Worm (Caenorhabditis elegans) whole organism, L3 larva: Measurements from ENCODE around the gene C27A2.8.

Experiments
- aly-2 ChIP-seq: fragments of 150-350 bp; optimal IDR thresholded peaks from 2 replicates; lab custom pipeline; 2014; ENCODE audit warnings: missing biosample characterization, missing genetic modification characterization
- ceh-16 ChIP-seq: sonication (generic microtip); optimal IDR thresholded peaks from 2 replicates; lab custom pipeline; 2017; ENCODE audit warnings: missing biosample characterization, missing genetic modification characterization
- ceh-28 ChIP-seq: fragments of 150-350 bp; optimal IDR thresholded peaks from 2 replicates; lab custom pipeline; 2014; ENCODE audit warnings: missing biosample characterization, missing genetic modification reagents, missing genetic modification characterization
- ceh-82 ChIP-seq: fragments of 150-350 bp; optimal IDR thresholded peaks from 2 replicates; lab custom pipeline; 2014; ENCODE audit warnings: missing biosample characterization, missing genetic modification characterization
- ceh-9 ChIP-seq: sonication (generic microtip); optimal IDR thresholded peaks from 2 replicates; lab custom pipeline; 2018; ENCODE audit warnings: missing biosample characterization, missing genetic modification characterization
- daf-12 ChIP-seq: fragments of 150-350 bp; optimal IDR thresholded peaks from 2 replicates; lab custom pipeline; 2014; ENCODE audit warnings: missing biosample characterization, missing genetic modification reagents, missing genetic modification characterization
- egl-27 ChIP-seq: sonication (generic microtip); optimal IDR thresholded peaks from 4 replicates; lab custom pipeline; 2017; ENCODE audit warnings: missing biosample characterization, missing genetic modification reagents, missing genetic modification characterization
- egl-5 ChIP-seq: fragments of 150-350 bp; optimal IDR thresholded peaks from 2 replicates; lab custom pipeline; 2017; ENCODE audit warnings: missing biosample characterization, missing genetic modification reagents, missing genetic modification characterization, inconsistent platforms
- elt-1 ChIP-seq: fragments of 150-350 bp; optimal IDR thresholded peaks from 2 replicates; lab custom pipeline; 2014; ENCODE audit warnings: missing biosample characterization, missing genetic modification characterization
- elt-2 ChIP-seq: sonication (generic microtip); optimal IDR thresholded peaks from 2 replicates; lab custom pipeline; 2016; ENCODE audit warnings: missing genetic modification reagents, mild to moderate bottlenecking, missing genetic modification characterization, missing compliant biosample characterization
- elt-3 ChIP-seq, 3 experiments: fragments of 150-350 bp in 1 of 3; sonication (generic microtip) in 2 of 3; optimal IDR thresholded peaks; 2 replicates in 2 of 3; 4 replicates in 1 of 3; lab custom pipeline; 2014 to 2017; ENCODE audit warnings: missing biosample characterization in 3 of 3, missing genetic modification characterization in 3 of 3
- eor-1 ChIP-seq, 2 experiments: fragments of 150-350 bp; optimal IDR thresholded peaks; 2 replicates each; lab custom pipeline; 2014 to 2018; ENCODE audit warnings: missing biosample characterization in 2 of 2, missing genetic modification characterization in 2 of 2
- fkh-10 ChIP-seq: sonication (generic microtip); optimal IDR thresholded peaks from 2 replicates; lab custom pipeline; 2017; ENCODE audit warnings: missing biosample characterization, missing genetic modification reagents, missing genetic modification characterization
- fkh-2 ChIP-seq: fragments of 150-350 bp; optimal IDR thresholded peaks from 2 replicates; lab custom pipeline; 2014; ENCODE audit warnings: missing biosample characterization, missing genetic modification reagents, missing genetic modification characterization
- hmg-11 ChIP-seq: sonication (generic microtip); optimal IDR thresholded peaks from 2 replicates; lab custom pipeline; 2016; ENCODE audit warnings: missing genetic modification characterization, missing compliant biosample characterization
- jun-1 ChIP-seq: fragments of 150-350 bp; optimal IDR thresholded peaks from 2 replicates; lab custom pipeline; 2014; ENCODE audit warnings: missing biosample characterization, missing genetic modification reagents, missing genetic modification characterization
- lin-15B ChIP-seq: fragments of 150-350 bp; optimal IDR thresholded peaks from 2 replicates; lab custom pipeline; 2014; ENCODE audit warnings: missing biosample characterization, missing genetic modification characterization
- lin-39 ChIP-seq: fragments of 150-350 bp; optimal IDR thresholded peaks from 2 replicates; lab custom pipeline; 2018; ENCODE audit warnings: missing biosample characterization, missing genetic modification reagents, missing genetic modification characterization
- lsy-12 ChIP-seq: sonication (generic microtip); optimal IDR thresholded peaks from 2 replicates; lab custom pipeline; 2016; ENCODE audit warnings: mild to moderate bottlenecking, missing genetic modification characterization, missing compliant biosample characterization
- mdl-1 ChIP-seq: fragments of 150-350 bp; optimal IDR thresholded peaks from 2 replicates; lab custom pipeline; 2014; ENCODE audit warnings: missing biosample characterization, missing genetic modification characterization
- mml-1 ChIP-seq: fragments of 150-350 bp; sonication (generic microtip); optimal IDR thresholded peaks from 3 replicates; lab custom pipeline; 2014; ENCODE audit warnings: missing biosample characterization, missing genetic modification characterization
- nfya-1 ChIP-seq: sonication (generic microtip); optimal IDR thresholded peaks from 2 replicates; lab custom pipeline; 2017; ENCODE audit warnings: missing genetic modification characterization, mild to moderate bottlenecking, missing compliant biosample characterization, antibody characterized with exemption, moderate library complexity; ENCODE audit not compliant: insufficient read depth
- nhr-11 ChIP-seq: fragments of 150-350 bp; optimal IDR thresholded peaks from 2 replicates; lab custom pipeline; 2014; ENCODE audit warnings: missing biosample characterization, missing genetic modification characterization
- nhr-23 ChIP-seq: fragments of 150-350 bp; optimal IDR thresholded peaks from 2 replicates; lab custom pipeline; 2014; ENCODE audit warnings: missing biosample characterization, missing genetic modification reagents, missing genetic modification characterization
- nhr-25 ChIP-seq: sonication (generic microtip); optimal IDR thresholded peaks from 2 replicates; lab custom pipeline; 2017; ENCODE audit warnings: missing biosample characterization, missing genetic modification characterization
- nhr-43 ChIP-seq: sonication (generic microtip); optimal IDR thresholded peaks from 2 replicates; lab custom pipeline; 2016; ENCODE audit warnings: mild to moderate bottlenecking, missing genetic modification characterization, missing compliant biosample characterization; ENCODE audit not compliant: poor library complexity, severe bottlenecking
- nhr-76 ChIP-seq: fragments of 150-350 bp; sonication (generic microtip); optimal IDR thresholded peaks from 5 replicates; lab custom pipeline; 2014; ENCODE audit warnings: missing biosample characterization, missing genetic modification characterization
- nhr-77 ChIP-seq: fragments of 150-350 bp; optimal IDR thresholded peaks from 2 replicates; lab custom pipeline; 2014; ENCODE audit warnings: missing biosample characterization, missing genetic modification characterization
- pha-4 ChIP-seq: fragments of 150-350 bp; optimal IDR thresholded peaks from 2 replicates; lab custom pipeline; 2014; ENCODE audit warnings: missing biosample characterization, missing genetic modification reagents, missing genetic modification characterization
- pqm-1 ChIP-seq: fragments of 150-350 bp; optimal IDR thresholded peaks from 2 replicates; lab custom pipeline; 2017; ENCODE audit warnings: missing biosample characterization, missing genetic modification characterization, inconsistent platforms
- sea-2 ChIP-seq: fragments of 150-350 bp; sonication (generic microtip); optimal IDR thresholded peaks from 4 replicates; lab custom pipeline; 2014; ENCODE audit warnings: missing biosample characterization, missing genetic modification reagents, missing genetic modification characterization
- snpc-4 ChIP-seq: fragments of 150-350 bp; optimal IDR thresholded peaks from 2 replicates; lab custom pipeline; 2014; ENCODE audit warnings: missing biosample characterization, missing genetic modification characterization
- unc-39 ChIP-seq: sonication (generic microtip); optimal IDR thresholded peaks from 4 replicates; lab custom pipeline; 2017; ENCODE audit warnings: missing biosample characterization, missing genetic modification characterization
- ztf-4 ChIP-seq: fragments of 150-350 bp; optimal IDR thresholded peaks from 2 replicates; lab custom pipeline; 2014; ENCODE audit warnings: missing biosample characterization, missing genetic modification characterization

C27A2.8 gene

DNA sequence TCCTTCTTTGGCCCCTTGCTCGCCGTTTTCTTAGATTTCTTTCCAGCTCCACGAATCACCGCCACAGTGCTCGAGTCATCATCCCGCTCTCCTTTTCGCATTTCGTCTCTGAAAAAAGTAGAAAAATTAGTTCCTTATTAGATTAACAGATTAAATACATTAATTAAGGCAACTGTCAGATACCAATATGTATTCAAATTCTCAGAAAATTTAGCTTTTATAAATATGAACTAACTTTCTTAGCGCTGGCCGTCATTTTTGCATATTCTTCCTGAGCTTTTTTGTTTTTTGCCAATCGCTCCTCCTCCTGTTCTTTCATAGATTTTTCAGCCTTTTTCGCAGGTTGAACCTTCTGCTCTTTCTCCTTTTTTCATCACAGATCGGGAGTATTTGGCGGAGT lies 31.8 kb upstream of the C27A2.8 start, which contains the start of gene C04G6.6:
Gene C04G6.6, minus strand, starts transcription at position 101 of the 400 bp plus-strand sequence.
- no peak for TF ChIP-seq elt-1 (tag; lab: Kevin White, UChicago)
- no peak for TF ChIP-seq nhr-43 (tag; lab: Kevin White, UChicago)
- no peak for TF ChIP-seq eor-1 (tag; optimal IDR thresholded peaks at IDR 0.05; lab: Kevin White, UChicago)
- TF ChIP-seq ceh-9 (tag; lab: Kevin White, UChicago): no peak
- no peak for TF ChIP-seq elt-3 (tag; optimal IDR thresholded peaks at IDR 0.05; lab: Kevin White, UChicago)
- no peak for TF ChIP-seq nhr-23 (tag; lab: Kevin White, UChicago)
- no peak for TF ChIP-seq sea-2 (GFP tag; lab: Kevin White, UChicago)
- no peak for TF ChIP-seq pha-4 (tag; lab: Kevin White, UChicago)
- TF ChIP-seq nhr-76 (tag; lab: Kevin White, UChicago): no peak
- no peak for TF ChIP-seq mml-1 (tag; lab: Kevin White, UChicago)
- TF ChIP-seq ztf-4 (tag; lab: Kevin White, UChicago): no peak
- TF ChIP-seq jun-1 (tag; lab: Kevin White, UChicago): no peak
- no peak for TF ChIP-seq ceh-82 (tag; lab: Kevin White, UChicago)
- TF ChIP-seq fkh-2 (tag; lab: Kevin White, UChicago): no peak
- TF ChIP-seq hmg-11 (tag; lab: Kevin White, UChicago): no peak
- no peak for TF ChIP-seq aly-2 (tag; lab: Kevin White, UChicago)

DNA sequence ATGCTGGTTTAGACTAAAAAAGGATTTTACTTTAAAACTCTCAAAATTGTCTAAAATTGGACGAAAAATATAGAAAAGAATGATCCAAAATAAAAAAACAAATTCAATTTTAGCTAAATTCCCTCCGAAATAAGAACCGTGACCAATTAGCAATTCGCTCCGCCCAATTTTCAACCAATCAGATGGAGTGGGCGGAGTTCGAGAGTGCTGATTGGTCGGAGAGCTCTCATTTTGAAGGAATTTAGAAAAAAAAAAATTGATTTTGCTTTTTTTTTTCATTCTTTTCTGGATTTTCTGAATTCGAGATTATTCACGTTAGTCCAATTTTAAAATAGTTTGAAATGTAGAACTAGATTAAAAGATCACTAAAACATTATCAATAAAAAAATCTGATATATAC lies 31.2 kb upstream of the C27A2.8 start:
- no peak for TF ChIP-seq egl-5 (tag; lab: Kevin White, UChicago)
- no peak for TF ChIP-seq daf-12 (tag; lab: Kevin White, UChicago)
- TF ChIP-seq nfya-1: peak; percentile 86

DNA sequence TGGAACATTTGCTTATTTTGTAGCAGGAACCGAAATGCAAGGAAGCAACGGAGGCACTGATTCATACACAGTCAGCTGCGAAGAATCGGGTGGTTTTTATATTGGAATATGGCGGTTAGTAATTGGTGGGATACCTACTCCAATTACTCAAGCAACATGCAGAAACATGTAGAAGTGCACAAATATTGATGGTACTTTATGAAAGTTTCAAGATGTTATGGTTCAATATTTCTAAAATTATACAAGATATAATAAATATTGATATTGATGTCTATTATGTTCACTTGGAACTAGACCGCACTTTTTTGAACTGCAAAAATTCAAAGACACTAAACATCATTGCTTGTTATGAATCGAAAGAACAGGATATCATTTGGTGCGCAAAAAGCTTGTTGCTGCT lies 26.1 kb upstream of the C27A2.8 start, which contains the start of gene C04G6.13:
Gene C04G6.13, plus strand, starts transcription at position 301 of the 400 bp plus-strand sequence.
- no peak for TF ChIP-seq elt-3 (tag; optimal IDR thresholded peaks at IDR 0.05; lab: Kevin White, UChicago)
- TF ChIP-seq aly-2 (tag; lab: Kevin White, UChicago): no peak
- no peak for TF ChIP-seq nhr-23 (tag; lab: Kevin White, UChicago)
- no peak for TF ChIP-seq mdl-1 (tag; lab: Kevin White, UChicago)
- no peak for TF ChIP-seq lin-39 (tag; lab: Kevin White, UChicago)
- TF ChIP-seq fkh-10 (GFP tag; lab: Kevin White, UChicago): no peak
- no peak for TF ChIP-seq lin-15B
- TF ChIP-seq nhr-76 (tag; lab: Kevin White, UChicago): no peak
- no peak for TF ChIP-seq unc-39 (tag; lab: Kevin White, UChicago)
- no peak for TF ChIP-seq ztf-4 (tag; lab: Kevin White, UChicago)
- no peak for TF ChIP-seq mml-1 (tag; lab: Kevin White, UChicago)
- no peak for TF ChIP-seq ceh-9 (tag; lab: Kevin White, UChicago)
- TF ChIP-seq daf-12 (tag; lab: Kevin White, UChicago): no peak
- TF ChIP-seq sea-2 (GFP tag; lab: Kevin White, UChicago): no peak
- no peak for TF ChIP-seq ceh-16 (tag; lab: Kevin White, UChicago)
- no peak for TF ChIP-seq pqm-1 (tag; lab: Kevin White, UChicago)
- TF ChIP-seq nhr-11 (tag; lab: Kevin White, UChicago): no peak

DNA sequence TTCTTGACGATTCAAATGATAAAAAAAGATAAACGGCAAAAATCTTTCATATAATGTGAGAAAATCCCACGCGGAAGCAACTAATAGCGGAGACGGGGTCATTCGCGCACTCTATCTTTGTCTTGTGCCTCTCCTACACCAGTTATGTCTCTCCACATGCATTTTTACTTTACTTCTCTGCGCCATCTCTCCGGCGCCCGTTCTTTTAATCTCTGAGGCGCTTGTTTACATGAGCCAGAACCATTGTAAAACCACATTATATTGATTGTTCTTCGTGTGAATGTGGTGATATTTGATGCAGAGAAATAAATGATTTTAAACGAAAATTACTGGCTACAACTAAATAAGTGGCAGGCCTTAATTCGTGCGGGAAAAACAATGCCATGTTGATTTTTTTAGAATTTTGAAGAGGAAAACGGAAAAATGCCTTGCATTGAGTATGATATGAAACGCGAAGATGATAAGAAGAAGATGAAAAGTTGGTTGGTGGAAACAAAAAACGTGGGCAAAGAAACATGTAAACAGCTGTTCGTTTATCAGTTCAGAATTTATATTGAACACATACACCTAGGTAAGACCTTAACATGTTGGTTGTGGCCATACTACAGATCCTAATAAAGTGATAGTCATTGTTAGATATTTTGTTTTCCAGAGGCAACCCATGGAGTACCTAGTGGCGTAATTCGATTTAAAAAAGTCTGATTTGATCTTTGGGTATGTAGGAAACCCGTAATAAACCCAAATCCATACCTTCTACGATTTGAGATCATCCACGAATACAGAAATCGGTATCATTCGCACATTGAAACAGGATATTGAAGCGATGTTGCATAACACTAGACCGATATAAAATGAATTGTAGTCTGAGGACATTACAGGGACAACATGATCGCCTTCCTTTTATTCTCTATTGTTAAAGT lies 24.8 kb upstream of the C27A2.8 start, which contains the start of gene C04G6.2:
Gene C04G6.2, plus strand, starts transcription at position 870 of the 920 bp plus-strand sequence.
- TF ChIP-seq elt-2 (tag; lab: Kevin White, UChicago): peak; percentile 95
- no peak for TF ChIP-seq nhr-77 (tag; lab: Kevin White, UChicago)
- peak; percentile 72 for TF ChIP-seq nhr-23 (tag; lab: Kevin White, UChicago)
- TF ChIP-seq eor-1 (tag; optimal IDR thresholded peaks at IDR 0.05; lab: Kevin White, UChicago): no peak
- TF ChIP-seq egl-27 (tag; lab: Kevin White, UChicago): no peak
- peak; percentile 59 for TF ChIP-seq pqm-1 (tag; lab: Kevin White, UChicago)
- peak; percentile 98 for TF ChIP-seq pha-4 (tag; lab: Kevin White, UChicago)
- TF ChIP-seq hmg-11 (tag; lab: Kevin White, UChicago): peak; percentile 72
- TF ChIP-seq snpc-4 (tag; lab: Kevin White, UChicago): peak; percentile 73
- peak; percentile 61 for TF ChIP-seq lin-39 (tag; lab: Kevin White, UChicago)
- TF ChIP-seq lsy-12 (tag; lab: Kevin White, UChicago): no peak
- TF ChIP-seq nhr-25 (tag; lab: Kevin White, UChicago): peak; percentile 52
- peak; percentile 97 for TF ChIP-seq fkh-2 (tag; lab: Kevin White, UChicago)
- TF ChIP-seq egl-5 (tag; lab: Kevin White, UChicago): peak; percentile 87
- TF ChIP-seq nfya-1: peak; percentile 77
- no peak for TF ChIP-seq ceh-9 (tag; lab: Kevin White, UChicago)
- TF ChIP-seq ceh-28 (tag; lab: Kevin White, UChicago): peak; percentile 39
- peak; percentile 51 for TF ChIP-seq nhr-43 (tag; lab: Kevin White, UChicago)
